Worm (Caenorhabditis elegans) whole organism, L4 larva: ENCODE results near the gene dlc-5.

Experiments used
- F49E8.2 ChIP-seq: sonication (generic microtip); optimal IDR thresholded peaks from 2 replicates; lab custom pipeline; 2016; ENCODE audit warnings: missing compliant biosample characterization, mild to moderate bottlenecking, missing genetic modification characterization, borderline replicate concordance
- Y105C5A.15 ChIP-seq: fragments of 200-800 bp; sonication (Bioruptor generic); IDR thresholded peaks from 2 replicates; pipeline ENCODE4 v1.3.6; 2022; ENCODE audit warnings: missing genetic modification characterization, missing compliant biosample characterization
- Y48G9A.11 ChIP-seq: fragments of 200-800 bp; sonication (Bioruptor generic); IDR thresholded peaks from 2 replicates; pipeline ENCODE4 v1.3.6; 2022; ENCODE audit warnings: missing genetic modification reagents, missing genetic modification characterization, missing compliant biosample characterization
- ZK337.2 ChIP-seq: fragments of 200-800 bp; sonication (Bioruptor generic); IDR thresholded peaks from 2 replicates; pipeline ENCODE4 v1.3.6; 2022; ENCODE audit warnings: missing genetic modification reagents, missing genetic modification characterization, missing compliant biosample characterization
- aha-1 ChIP-seq: fragments of 150-350 bp; peaks from one replicate; lab custom pipeline; 2014; ENCODE audit warnings: missing biosample characterization, missing genetic modification characterization
- ama-1 ChIP-seq: fragments of 150-350 bp; optimal IDR thresholded peaks from 2 replicates; lab custom pipeline; 2014; ENCODE audit warnings: inconsistent platforms, mixed read lengths
- ceh-44 ChIP-seq: fragments of 200-800 bp; sonication (Bioruptor generic); IDR thresholded peaks from 2 replicates; pipeline ENCODE4 v1.3.6; 2022; ENCODE audit warnings: missing genetic modification reagents, missing genetic modification characterization, missing compliant biosample characterization
- cey-2 ChIP-seq: sonication (generic microtip); optimal IDR thresholded peaks from 3 replicates; lab custom pipeline; 2017; ENCODE audit warnings: missing genetic modification characterization, mild to moderate bottlenecking, missing compliant biosample characterization, antibody characterized with exemption, borderline replicate concordance; ENCODE audit not compliant: insufficient read depth
- daf-12 ChIP-seq: fragments of 150-350 bp; optimal IDR thresholded peaks from 2 replicates; lab custom pipeline; 2014; ENCODE audit warnings: missing biosample characterization, missing genetic modification reagents, missing genetic modification characterization
- dmd-6 ChIP-seq: fragments of 200-800 bp; sonication (Bioruptor generic); IDR thresholded peaks from 2 replicates; pipeline ENCODE4 v1.3.6; 2022; ENCODE audit warnings: missing genetic modification reagents, missing genetic modification characterization, missing compliant biosample characterization
- dmd-8 ChIP-seq: fragments of 200-800 bp; sonication (Bioruptor generic); IDR thresholded peaks from 2 replicates; pipeline ENCODE4 v1.3.6; 2022; ENCODE audit warnings: missing genetic modification characterization, missing compliant biosample characterization
- duxl-1 ChIP-seq: sonication (generic microtip); optimal IDR thresholded peaks from 2 replicates; lab custom pipeline; 2016; ENCODE audit warnings: mild to moderate bottlenecking, missing genetic modification characterization, moderate library complexity, missing compliant biosample characterization; ENCODE audit not compliant: poor library complexity
- gei-8 ChIP-seq: fragments of 200-800 bp; sonication (Bioruptor generic); optimal IDR thresholded peaks from 2 replicates; lab custom pipeline; 2018; ENCODE audit warnings: mild to moderate bottlenecking, missing genetic modification characterization, missing compliant biosample characterization
- lin-15B ChIP-seq: fragments of 150-350 bp; sonication (generic microtip); optimal IDR thresholded peaks from 3 replicates; lab custom pipeline; 2014; ENCODE audit warnings: missing biosample characterization, missing genetic modification characterization
- lin-38 ChIP-seq: fragments of 200-800 bp; sonication (Bioruptor generic); IDR thresholded peaks from 2 replicates; pipeline ENCODE4 v1.3.6; 2022; ENCODE audit warnings: missing genetic modification reagents, missing genetic modification characterization, missing compliant biosample characterization
- mdt-29 ChIP-seq: fragments of 200-800 bp; sonication (Bioruptor generic); IDR thresholded peaks from 2 replicates; pipeline ENCODE4 v1.3.6; 2022; ENCODE audit warnings: missing genetic modification reagents, missing genetic modification characterization, missing compliant biosample characterization
- mxl-3 ChIP-seq: fragments of 200-800 bp; sonication (Bioruptor generic); optimal IDR thresholded peaks from 2 replicates; lab custom pipeline; 2018; ENCODE audit warnings: mild to moderate bottlenecking, missing genetic modification characterization, missing compliant biosample characterization
- nhr-102 ChIP-seq: sonication (generic microtip); optimal IDR thresholded peaks from 2 replicates; lab custom pipeline; 2016; ENCODE audit warnings: mild to moderate bottlenecking, missing genetic modification characterization, moderate library complexity, missing compliant biosample characterization
- nhr-41 ChIP-seq: fragments of 200-800 bp; sonication (Bioruptor generic); IDR thresholded peaks from 2 replicates; pipeline ENCODE4 v1.3.6; 2022; ENCODE audit warnings: missing genetic modification reagents, missing genetic modification characterization, missing compliant biosample characterization
- nhr-42 ChIP-seq: fragments of 200-800 bp; sonication (Bioruptor generic); IDR thresholded peaks from 2 replicates; pipeline ENCODE4 v1.3.6; 2022; ENCODE audit warnings: missing genetic modification characterization, missing compliant biosample characterization
- pqm-1 ChIP-seq: sonication (generic microtip); optimal IDR thresholded peaks from 2 replicates; lab custom pipeline; 2017; ENCODE audit warnings: missing biosample characterization, missing genetic modification characterization
- rbr-2 ChIP-seq: sonication (generic microtip); optimal IDR thresholded peaks from 2 replicates; lab custom pipeline; 2016; ENCODE audit warnings: missing genotype, missing genetic modification characterization, missing compliant biosample characterization
- saeg-2 ChIP-seq: fragments of 200-800 bp; sonication (Bioruptor generic); IDR thresholded peaks from 2 replicates; pipeline ENCODE4 v1.3.6; 2022; ENCODE audit warnings: missing genetic modification reagents, missing genetic modification characterization, missing compliant biosample characterization
- snpc-1.2 ChIP-seq: fragments of 200-800 bp; sonication (Bioruptor generic); IDR thresholded peaks from 2 replicates; pipeline ENCODE4 v1.3.6; 2022; ENCODE audit warnings: missing genetic modification reagents, missing genetic modification characterization, missing compliant biosample characterization
- tra-1 ChIP-seq: fragments of 200-800 bp; sonication (Bioruptor generic); IDR thresholded peaks from 2 replicates; pipeline ENCODE4 v1.3.6; 2022; ENCODE audit warnings: missing genetic modification reagents, missing genetic modification characterization, missing compliant biosample characterization
- unc-130 ChIP-seq: sonication (generic microtip); optimal IDR thresholded peaks from 2 replicates; lab custom pipeline; 2016; ENCODE audit warnings: missing genetic modification reagents, missing genetic modification characterization, missing compliant biosample characterization
- unc-39 ChIP-seq: sonication (generic microtip); optimal IDR thresholded peaks from 2 replicates; lab custom pipeline; 2017; ENCODE audit warnings: missing biosample characterization, missing genetic modification characterization
- ztf-11 ChIP-seq: fragments of 150-350 bp; optimal IDR thresholded peaks from 2 replicates; lab custom pipeline; 2014; ENCODE audit warnings: missing biosample characterization, missing genetic modification characterization

Gene dlc-5

DNA sequence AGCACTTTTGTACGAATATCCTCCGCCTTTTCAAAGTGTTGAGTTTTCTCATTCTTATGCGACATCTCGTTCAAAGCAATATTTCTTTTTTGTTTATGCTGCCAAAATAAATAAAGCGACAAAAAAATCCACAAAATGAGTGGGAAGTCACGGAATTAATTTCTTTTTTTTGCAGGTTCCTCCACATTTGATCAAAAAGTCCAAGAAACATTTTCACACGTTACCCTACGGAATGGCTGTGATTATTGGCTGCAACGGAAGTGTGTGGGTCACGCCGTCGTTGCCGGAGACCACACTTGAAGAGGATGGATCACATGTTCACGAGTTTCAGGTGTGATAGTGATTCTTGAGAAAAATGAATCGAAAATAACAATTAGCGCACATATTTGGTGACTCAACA is 21.5 kb upstream of the dlc-5 start, which contains the start of gene Y73B6BL.22:
Gene Y73B6BL.22, minus strand, starts transcription at position 101 of the 400 bp plus-strand sequence.
- TF ChIP-seq aha-1: peak; percentile 8
- TF ChIP-seq tra-1 (GFP tag; lab: Robert Waterston, UW): no peak

- TF ChIP-seq mxl-3: no peak
- TF ChIP-seq F49E8.2 (tag; lab: Kevin White, UChicago): peak; percentile 20
- no peak for TF ChIP-seq gei-8 (GFP tag; lab: Kevin White, UChicago)
Measured at ce11 chrIV:6417612-6418011, 20.4 kb upstream of the dlc-5 start.

DNA sequence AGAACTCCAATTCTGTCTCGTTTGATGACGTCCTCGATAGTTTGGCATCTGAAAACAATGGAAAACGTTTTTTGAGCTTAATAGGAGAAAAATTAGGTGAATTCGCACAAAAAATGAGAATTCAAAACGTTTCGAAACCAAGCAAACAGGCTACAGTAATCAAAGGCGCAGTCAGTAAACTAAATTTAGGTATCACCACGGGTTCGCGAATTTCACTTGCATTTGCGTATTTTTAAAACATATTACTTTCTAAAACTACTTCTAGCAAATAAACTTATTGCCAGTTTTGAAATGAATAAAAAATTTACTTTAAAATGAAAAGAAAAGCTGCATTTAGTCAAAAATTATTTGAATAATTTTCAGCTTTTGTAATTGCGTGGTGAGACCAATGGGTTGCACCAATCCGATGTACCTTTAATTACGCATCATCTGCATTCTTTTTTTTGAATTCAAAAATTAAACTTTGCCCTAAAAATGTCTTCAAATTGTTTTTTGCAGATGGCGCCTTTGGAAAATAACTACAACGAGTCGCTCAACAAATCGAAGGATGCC is 18.9 kb upstream of the dlc-5 start, which contains the start of the genes Y73B6BL.23 and htp-2:
Gene Y73B6BL.23, minus strand, starts transcription at position 51 of the 552 bp plus-strand sequence.
Gene htp-2, plus strand, starts transcription at position 492 of the 552 bp plus-strand sequence.
- TF ChIP-seq daf-12 (no peak), duxl-1 (tag; lab: Kevin White, UChicago) (no peak), ZK337.2 (GFP tag; lab: Robert Waterston, UW) (no peak), nhr-41 (GFP tag; lab: Robert Waterston, UW) (no peak), nhr-42 (no peak), dmd-8 (GFP tag; lab: Robert Waterston, UW) (no peak), nhr-102 (tag; lab: Kevin White, UChicago) (no peak), cey-2 (tag; lab: Kevin White, UChicago) (no peak), ceh-44 (GFP tag; lab: Robert Waterston, UW) (no peak), saeg-2 (no peak), rbr-2 (tag; lab: Kevin White, UChicago) (no peak), snpc-1.2 (GFP tag; lab: Robert Waterston, UW) (no peak)

ce11 chrIV:6421183-6421635 is 16.8 kb upstream of the dlc-5 start, which contains the start of gene puf-11:
Gene puf-11 (plus strand): TSS chrIV:6421585.
- peak; percentile 80 for TF ChIP-seq unc-130 (GFP tag; lab: Kevin White, UChicago)
- peak; percentile 67 for TF ChIP-seq lin-38 (GFP tag; lab: Robert Waterston, UW)
- no peak for TF ChIP-seq unc-39 (tag; lab: Kevin White, UChicago)
- TF ChIP-seq F49E8.2 (tag; lab: Kevin White, UChicago): peak; percentile 78
- peak; percentile 91 for TF ChIP-seq snpc-1.2 (GFP tag; lab: Robert Waterston, UW)
- peak; percentile 87 for TF ChIP-seq Y48G9A.11 (GFP tag; lab: Robert Waterston, UW)

ce11 chrIV:6423381-6423780 is 14.6 kb upstream of the dlc-5 start:
- TF ChIP-seq snpc-1.2 (GFP tag; lab: Robert Waterston, UW) (peak; percentile 92), Y48G9A.11 (GFP tag; lab: Robert Waterston, UW) (peak; percentile 62), lin-38 (GFP tag; lab: Robert Waterston, UW) (peak; percentile 51; the same call in 1 of the 2 replicates)

- TF ChIP-seq Y105C5A.15 (no peak), nhr-41 (GFP tag; lab: Robert Waterston, UW) (no peak), snpc-1.2 (GFP tag; lab: Robert Waterston, UW) (no peak), ztf-11 (tag; lab: Kevin White, UChicago) (no peak), mxl-3 (no peak), dmd-6 (GFP tag; lab: Robert Waterston, UW) (no peak), mdt-29 (GFP tag; lab: Robert Waterston, UW) (no peak), ama-1 (lab: Kevin White, UChicago) (no peak), pqm-1 (tag; lab: Kevin White, UChicago) (no peak), lin-15B (tag; lab: Kevin White, UChicago) (no peak)
Measured at ce11 chrIV:6426089-6426715, 11.8 kb upstream of the dlc-5 start, which contains the start of gene acp-6. Gene acp-6 (minus strand): TSS chrIV:6426139.
